Worm (Caenorhabditis elegans): ENCODE results near the gene tomm-40.

The tomm-40 gene

DNA sequence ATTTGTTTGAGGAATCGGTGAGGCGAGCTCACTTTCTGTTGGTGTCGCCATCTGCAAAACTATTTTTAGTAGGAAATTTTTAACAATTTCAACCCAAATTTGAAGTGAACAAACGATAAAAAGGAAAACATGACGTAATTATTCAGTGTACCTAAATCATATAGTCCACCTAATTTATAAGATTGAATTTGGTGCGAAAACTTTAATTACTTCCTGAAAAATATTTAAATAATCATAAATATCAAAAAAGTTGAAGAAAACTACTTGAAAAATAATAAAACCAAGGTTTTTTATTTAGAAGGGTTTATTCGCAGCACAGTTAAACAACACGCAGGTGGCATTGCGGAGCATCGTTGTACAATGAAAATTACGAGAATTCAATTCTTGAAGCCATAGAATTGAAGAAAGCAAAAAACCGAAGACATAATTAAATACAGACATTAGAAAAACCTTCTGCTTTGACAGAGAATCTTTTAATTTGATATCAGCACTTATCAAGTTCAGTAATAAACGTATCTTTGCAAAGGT lies at the start of gene tomm-40:
Gene tomm-40 (minus strand): TSS at position 51 of the 528 bp plus-strand sequence.
- TF ChIP-seq klf-2 (GFP tag; conservative IDR thresholded peaks at IDR 0.05) (no peak), T22C8.4 (GFP tag; IDR thresholded peaks at IDR 0.05) (no peak), cog-1 (tag; optimal IDR thresholded peaks at IDR 0.05) (no peak), ztf-29 (GFP tag; IDR thresholded peaks at IDR 0.05) (no peak), ref-1 (GFP tag; conservative IDR thresholded peaks at IDR 0.05) (no peak), tab-1 (GFP tag; IDR thresholded peaks at IDR 0.05) (no peak), med-1 (GFP tag; optimal IDR thresholded peaks at IDR 0.05; ENCODE audit: insufficient read depth) (no peak)

DNA sequence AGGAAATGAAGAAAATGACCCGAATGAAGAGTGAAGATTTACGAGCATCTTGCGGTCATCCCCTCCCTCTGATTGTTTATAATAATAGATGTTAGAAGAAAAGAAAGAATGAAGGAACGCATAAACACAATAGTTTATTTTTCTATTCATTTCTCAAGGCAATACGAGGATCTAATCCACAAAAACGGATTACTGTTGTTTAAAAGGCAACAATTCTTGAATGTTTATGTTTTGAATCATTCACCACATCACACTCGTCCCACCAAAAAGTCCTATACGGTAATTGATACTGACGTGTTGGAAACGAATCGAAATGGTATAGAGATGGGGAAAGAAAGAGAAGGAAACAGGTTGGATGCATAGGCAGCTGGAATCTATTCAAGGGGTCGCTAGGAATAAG lies 48.3 kb upstream of the tomm-40 start:
- no peak for TF ChIP-seq ztf-29 (GFP tag; IDR thresholded peaks at IDR 0.05)
- TF ChIP-seq klf-2 (GFP tag; conservative IDR thresholded peaks at IDR 0.05) = no peak
- TF ChIP-seq tab-1 (GFP tag; IDR thresholded peaks at IDR 0.05) = no peak
- no peak for TF ChIP-seq cog-1 (tag; optimal IDR thresholded peaks at IDR 0.05)
- no peak for TF ChIP-seq ref-1 (GFP tag; conservative IDR thresholded peaks at IDR 0.05)
- TF ChIP-seq ztf-23 (GFP tag; IDR thresholded peaks at IDR 0.05) = no peak
- TF ChIP-seq T22C8.4 (GFP tag; IDR thresholded peaks at IDR 0.05) = no peak
- no peak for TF ChIP-seq flt-1 (GFP tag; IDR thresholded peaks at IDR 0.05)
- TF ChIP-seq med-1 (GFP tag; optimal IDR thresholded peaks at IDR 0.05; ENCODE audit: insufficient read depth) = no peak

DNA sequence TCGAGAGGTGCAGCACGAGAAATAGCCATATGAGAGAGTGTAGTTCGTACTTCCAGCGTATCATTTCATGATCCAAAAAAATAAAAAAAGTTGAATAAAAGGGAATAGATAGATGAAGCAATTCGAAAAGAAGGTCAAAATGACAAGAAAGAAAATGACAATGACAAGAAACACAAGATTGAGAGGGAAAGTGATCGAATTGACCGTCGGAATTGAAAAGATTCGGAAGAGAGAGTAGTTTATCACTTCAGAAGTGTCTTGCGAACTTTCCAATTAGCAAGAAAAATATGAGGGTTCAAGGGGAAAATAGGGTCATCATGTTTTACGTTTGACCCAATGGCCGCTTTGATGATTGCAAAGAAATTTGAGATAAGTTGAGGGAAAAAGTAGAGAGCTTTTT lies 46.3 kb upstream of the tomm-40 start, which contains the start of gene dep-1:
Gene dep-1 (minus strand): TSS at position 95 of the 400 bp plus-strand sequence.
- TF ChIP-seq tab-1 (GFP tag; IDR thresholded peaks at IDR 0.05) (no peak), flt-1 (GFP tag; IDR thresholded peaks at IDR 0.05) (no peak), cog-1 (tag; optimal IDR thresholded peaks at IDR 0.05) (no peak), klf-2 (GFP tag; conservative IDR thresholded peaks at IDR 0.05) (no peak), med-1 (GFP tag; optimal IDR thresholded peaks at IDR 0.05; ENCODE audit: insufficient read depth) (no peak), ztf-23 (GFP tag; IDR thresholded peaks at IDR 0.05) (no peak), ref-1 (GFP tag; conservative IDR thresholded peaks at IDR 0.05) (no peak), ztf-29 (GFP tag; IDR thresholded peaks at IDR 0.05) (no peak), T22C8.4 (GFP tag; IDR thresholded peaks at IDR 0.05) (no peak)

DNA sequence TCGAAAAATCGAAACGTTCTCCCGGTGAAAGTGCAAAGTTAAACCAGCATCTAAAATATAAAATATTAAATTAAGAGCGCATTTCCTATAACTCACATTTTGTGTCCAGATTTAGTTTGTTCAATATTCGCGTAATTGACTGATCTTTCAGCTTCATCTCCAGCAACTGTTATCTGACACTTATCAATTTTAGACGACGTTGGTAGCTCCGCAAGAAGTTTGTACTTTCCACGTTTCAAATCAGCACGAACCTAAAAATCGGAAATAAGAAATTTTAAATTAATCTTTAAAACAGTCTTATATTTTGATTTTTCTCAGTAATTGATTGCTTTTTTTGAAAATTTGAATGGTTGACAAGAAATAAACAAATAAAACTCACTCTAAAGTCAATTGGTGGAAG lies 44.3 kb upstream of the tomm-40 start:
- TF ChIP-seq klf-2 (GFP tag; conservative IDR thresholded peaks at IDR 0.05) = no peak
- no peak for TF ChIP-seq flt-1 (GFP tag; IDR thresholded peaks at IDR 0.05)
- no peak for TF ChIP-seq ztf-23 (GFP tag; IDR thresholded peaks at IDR 0.05)
- no peak for TF ChIP-seq cog-1 (tag; optimal IDR thresholded peaks at IDR 0.05)
- TF ChIP-seq T22C8.4 (GFP tag; IDR thresholded peaks at IDR 0.05) = no peak
- no peak for TF ChIP-seq tab-1 (GFP tag; IDR thresholded peaks at IDR 0.05)
- no peak for TF ChIP-seq med-1 (GFP tag; optimal IDR thresholded peaks at IDR 0.05; ENCODE audit: insufficient read depth)
- no peak for TF ChIP-seq ref-1 (GFP tag; conservative IDR thresholded peaks at IDR 0.05)
- TF ChIP-seq ztf-29 (GFP tag; IDR thresholded peaks at IDR 0.05) = no peak

DNA sequence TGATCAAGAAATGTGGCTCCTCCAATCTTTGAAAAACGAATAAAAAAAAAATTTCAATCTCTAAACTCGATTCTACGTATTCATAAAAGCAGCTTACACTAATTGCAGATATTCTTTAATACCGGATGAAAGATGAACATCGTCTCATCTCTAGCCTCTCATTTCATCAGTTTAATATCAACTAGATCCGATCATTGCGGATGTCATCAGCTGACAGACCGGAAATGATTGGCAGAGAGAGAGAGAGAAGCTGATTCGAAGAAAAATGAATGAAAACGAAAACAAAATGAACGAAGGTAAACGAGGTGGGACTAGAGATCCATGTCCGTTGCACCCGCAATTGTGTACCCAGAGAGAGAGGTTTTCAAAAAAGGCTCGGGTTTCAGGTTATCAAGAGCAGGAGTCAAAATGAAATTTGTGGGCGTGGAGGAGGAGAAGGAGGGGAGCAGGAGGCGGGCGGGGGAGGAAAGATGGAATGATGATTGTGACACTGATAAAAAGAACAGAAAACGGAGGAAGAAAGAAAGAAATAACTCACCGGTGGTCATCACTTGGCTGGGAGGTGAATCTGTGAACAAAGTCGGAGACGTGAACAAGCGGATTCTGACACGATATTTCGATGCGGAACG lies 41.6 kb upstream of the tomm-40 start:
- TF ChIP-seq ref-1 (GFP tag; conservative IDR thresholded peaks at IDR 0.05) (no peak), tab-1 (GFP tag; IDR thresholded peaks at IDR 0.05) (no peak), cog-1 (tag; optimal IDR thresholded peaks at IDR 0.05) (no peak), med-1 (GFP tag; optimal IDR thresholded peaks at IDR 0.05; ENCODE audit: insufficient read depth) (no peak), ztf-29 (GFP tag; IDR thresholded peaks at IDR 0.05) (no peak), ztf-23 (GFP tag; IDR thresholded peaks at IDR 0.05) (no peak), klf-2 (GFP tag; conservative IDR thresholded peaks at IDR 0.05) (no peak), flt-1 (GFP tag; IDR thresholded peaks at IDR 0.05) (no peak), T22C8.4 (GFP tag; IDR thresholded peaks at IDR 0.05) (no peak)

DNA sequence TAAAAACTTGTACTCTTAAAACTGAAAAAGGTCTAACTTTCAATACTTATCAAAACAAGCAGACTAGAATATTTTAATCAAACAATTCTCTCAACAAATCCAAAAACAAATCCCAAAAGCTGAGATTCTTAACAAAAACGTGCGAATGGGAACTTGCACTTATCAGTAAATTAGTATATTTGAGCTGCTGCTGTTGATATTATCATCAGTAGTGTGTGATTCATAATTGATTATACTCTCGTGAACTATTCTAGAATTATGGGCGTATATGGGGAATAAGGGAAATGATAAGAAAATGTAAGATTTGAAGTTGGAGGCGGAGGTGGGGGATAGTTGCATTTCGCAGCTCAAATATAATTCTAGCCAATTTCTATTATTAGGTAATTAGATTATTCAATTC lies 40.8 kb upstream of the tomm-40 start:
- TF ChIP-seq T22C8.4 (GFP tag; IDR thresholded peaks at IDR 0.05) (no peak), ref-1 (GFP tag; conservative IDR thresholded peaks at IDR 0.05) (no peak), med-1 (GFP tag; optimal IDR thresholded peaks at IDR 0.05; ENCODE audit: insufficient read depth) (no peak), cog-1 (tag; optimal IDR thresholded peaks at IDR 0.05) (no peak), flt-1 (GFP tag; IDR thresholded peaks at IDR 0.05) (no peak), tab-1 (GFP tag; IDR thresholded peaks at IDR 0.05) (no peak), klf-2 (GFP tag; conservative IDR thresholded peaks at IDR 0.05) (no peak), ztf-23 (GFP tag; IDR thresholded peaks at IDR 0.05) (no peak), ztf-29 (GFP tag; IDR thresholded peaks at IDR 0.05) (no peak)

DNA sequence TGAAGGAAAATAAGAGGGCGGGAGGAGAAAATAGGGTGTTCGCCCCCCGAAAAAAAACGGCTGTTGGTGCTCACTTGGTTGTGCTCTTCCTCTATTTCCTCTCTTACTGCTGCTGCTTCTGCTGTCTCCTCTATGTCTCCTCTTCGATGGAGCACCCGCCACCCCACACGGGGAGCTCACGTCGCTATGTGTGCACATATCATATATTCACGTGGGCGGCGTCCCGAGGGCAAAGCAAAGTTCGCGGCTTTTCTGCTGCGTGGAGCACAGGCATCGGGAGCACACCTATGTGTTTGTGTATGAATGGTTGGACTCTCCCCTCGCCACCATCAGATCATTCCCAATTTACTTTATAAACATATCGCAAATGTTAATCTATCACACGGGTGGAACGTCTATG lies 40.0 kb upstream of the tomm-40 start:
- TF ChIP-seq T22C8.4 (GFP tag; IDR thresholded peaks at IDR 0.05) (no peak), ztf-23 (GFP tag; IDR thresholded peaks at IDR 0.05) (0 out of 2 replicates have a peak, but pooled peaks have one; percentile 34), flt-1 (GFP tag; IDR thresholded peaks at IDR 0.05) (no peak), ref-1 (GFP tag; conservative IDR thresholded peaks at IDR 0.05) (no peak), ztf-29 (GFP tag; IDR thresholded peaks at IDR 0.05) (no peak), cog-1 (tag; optimal IDR thresholded peaks at IDR 0.05) (no peak)

DNA sequence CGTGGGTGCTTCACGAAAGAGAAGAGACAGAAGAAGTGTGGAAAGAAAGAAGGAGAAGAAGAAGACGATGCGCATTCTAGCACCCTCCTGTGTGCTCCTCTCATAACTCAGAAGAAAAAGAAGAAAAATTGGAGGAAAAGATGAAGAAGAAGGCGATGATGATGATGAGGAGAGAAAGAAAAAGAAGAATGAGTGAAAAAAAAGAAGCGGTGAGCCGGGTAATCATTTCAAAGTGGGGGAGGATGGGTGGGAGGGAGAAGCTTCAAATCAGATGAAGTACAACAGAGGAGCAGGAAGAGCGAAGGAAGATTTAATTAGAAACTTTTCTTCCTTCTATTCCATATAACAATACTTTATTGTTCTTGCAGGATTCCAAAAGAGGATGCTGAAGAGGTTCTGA lies 37.3 kb upstream of the tomm-40 start:
- TF ChIP-seq cog-1 (tag; optimal IDR thresholded peaks at IDR 0.05) (no peak), ztf-29 (GFP tag; IDR thresholded peaks at IDR 0.05) (no peak), ztf-23 (GFP tag; IDR thresholded peaks at IDR 0.05) (no peak), klf-2 (GFP tag; conservative IDR thresholded peaks at IDR 0.05) (no peak), flt-1 (GFP tag; IDR thresholded peaks at IDR 0.05) (no peak), ref-1 (GFP tag; conservative IDR thresholded peaks at IDR 0.05) (no peak), tab-1 (GFP tag; IDR thresholded peaks at IDR 0.05) (no peak), T22C8.4 (GFP tag; IDR thresholded peaks at IDR 0.05) (no peak), med-1 (GFP tag; optimal IDR thresholded peaks at IDR 0.05; ENCODE audit: insufficient read depth) (no peak)

DNA sequence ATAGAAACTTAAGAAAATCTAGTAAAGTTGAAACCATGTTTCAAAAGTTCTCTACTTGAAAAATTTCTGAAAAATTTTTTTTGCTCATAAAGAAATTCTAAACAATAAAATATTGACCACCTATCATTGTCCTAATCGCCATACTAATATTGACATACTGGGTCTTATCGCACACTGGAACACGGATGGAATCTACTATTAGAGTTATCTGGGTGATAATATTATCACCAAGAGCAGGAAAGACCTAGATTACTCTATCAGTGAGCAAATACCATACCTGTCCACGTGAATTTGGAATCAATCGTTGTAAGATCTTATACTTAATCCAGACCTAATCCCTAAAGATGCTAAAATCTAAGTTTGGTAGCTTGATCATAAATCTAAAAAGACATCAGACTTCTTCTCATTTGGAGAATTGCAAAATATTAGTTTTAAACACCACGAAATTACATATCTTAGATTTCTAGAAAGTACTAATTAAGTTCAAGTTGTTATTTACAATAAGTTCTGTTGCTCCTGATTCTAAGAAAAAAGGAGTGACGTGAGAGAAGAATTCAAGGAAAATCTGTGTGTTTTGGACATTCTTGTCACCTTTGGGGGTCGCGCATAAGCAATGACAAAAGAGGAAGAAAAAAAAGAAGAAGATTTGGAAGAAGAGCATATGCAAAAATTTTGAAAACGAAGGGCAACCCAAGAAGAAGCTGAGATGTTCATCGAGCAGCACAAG lies 36.8 kb upstream of the tomm-40 start:
- TF ChIP-seq T22C8.4 (GFP tag; IDR thresholded peaks at IDR 0.05) (no peak), med-1 (GFP tag; optimal IDR thresholded peaks at IDR 0.05; ENCODE audit: insufficient read depth) (no peak), ztf-29 (GFP tag; IDR thresholded peaks at IDR 0.05) (no peak), flt-1 (GFP tag; IDR thresholded peaks at IDR 0.05) (no peak), ztf-23 (GFP tag; IDR thresholded peaks at IDR 0.05) (no peak)
